Fruit fly (Drosophila melanogaster) whole organism, prepupa: ENCODE measurements around the gene Ctu2.

Experiments used
- CG11294 ChIP-seq: fragments of 200-800 bp; sonication (Bioruptor generic); IDR thresholded peaks from 2 replicates; pipeline ENCODE4 v1.3.6; 2022; ENCODE audit warnings: missing biosample characterization, missing genetic modification characterization
- CG4318 ChIP-seq: fragments of 200-800 bp; sonication (Bioruptor generic); optimal IDR thresholded peaks from 3 replicates; lab custom pipeline; 2017; ENCODE audit warnings: missing biosample characterization, mild to moderate bottlenecking, missing genetic modification characterization
- CG6276 ChIP-seq: fragments of 200-800 bp; sonication (Bioruptor generic); optimal IDR thresholded peaks from 2 replicates; lab custom pipeline; 2017; ENCODE audit warnings: missing biosample characterization, mild to moderate bottlenecking, missing genetic modification characterization
- CG9139 ChIP-seq: fragments of 200-800 bp; sonication (Bioruptor generic); optimal IDR thresholded peaks from 3 replicates; lab custom pipeline; 2017; ENCODE audit warnings: missing biosample characterization, mild to moderate bottlenecking, missing genetic modification characterization
- Eip75B ChIP-seq: fragments of 200-800 bp; sonication (Bioruptor generic); optimal IDR thresholded peaks from 3 replicates; lab custom pipeline; 2016; ENCODE audit warnings: missing biosample characterization, missing genetic modification characterization
- Lpt ChIP-seq: fragments of 200-800 bp; sonication (Bioruptor generic); optimal IDR thresholded peaks from 3 replicates; lab custom pipeline; 2016; ENCODE audit warnings: missing biosample characterization, missing genetic modification characterization
- OdsH ChIP-seq: fragments of 200-800 bp; sonication (Bioruptor generic); optimal IDR thresholded peaks from 3 replicates; lab custom pipeline; 2016; ENCODE audit warnings: missing biosample characterization, missing genetic modification characterization
- dac ChIP-seq: fragments of 200-800 bp; sonication (Bioruptor generic); optimal IDR thresholded peaks from 2 replicates; lab custom pipeline; 2017; ENCODE audit warnings: missing biosample characterization, mild to moderate bottlenecking, missing genetic modification characterization
- esn ChIP-seq: fragments of 200-800 bp; sonication (Bioruptor generic); optimal IDR thresholded peaks from 2 replicates; lab custom pipeline; 2016; ENCODE audit warnings: missing biosample characterization, mild to moderate bottlenecking, missing genetic modification characterization, moderate library complexity
- lz ChIP-seq: fragments of 200-800 bp; sonication (Bioruptor generic); optimal IDR thresholded peaks from 3 replicates; lab custom pipeline; 2016; ENCODE audit warnings: missing biosample characterization, missing genetic modification characterization
- salr ChIP-seq, 2 experiments: fragments of 200-800 bp; sonication (Bioruptor generic); optimal IDR thresholded peaks; 3 replicates each; lab custom pipeline; 2016 to 2018; ENCODE audit warnings: missing biosample characterization in 2 of 2, missing genetic modification characterization in 2 of 2, mild to moderate bottlenecking in 1 of 2
- ss ChIP-seq, 2 experiments: fragments of 200-800 bp; sonication (Bioruptor generic); optimal IDR thresholded peaks; 2 replicates in 1 of 2; 3 replicates in 1 of 2; lab custom pipeline; 2017 to 2018; ENCODE audit warnings: mild to moderate bottlenecking in 2 of 2, missing biosample characterization in 2 of 2, missing genetic modification characterization in 2 of 2, moderate library complexity in 1 of 2

dm6 chr2L:19469751-19470150, 23.3 kb downstream of the Ctu2 start:
- TF ChIP-seq CG11294 (GFP tag; lab: Robert Waterston, UW) (no peak), CG9139 (GFP tag; lab: Kevin White, UChicago) (no peak), lz (GFP tag; lab: Kevin White, UChicago) (no peak), CG6276 (GFP tag; lab: Kevin White, UChicago) (no peak), dac (GFP tag; lab: Kevin White, UChicago) (no peak), CG4318 (GFP tag; lab: Kevin White, UChicago) (no peak), Lpt (GFP tag; lab: Kevin White, UChicago) (no peak), OdsH (GFP tag; lab: Kevin White, UChicago) (no peak), esn (GFP tag; lab: Kevin White, UChicago) (no peak), ss (GFP tag; optimal IDR thresholded peaks at IDR 0.05; lab: Kevin White, UChicago) (no peak), salr (GFP tag; optimal IDR thresholded peaks at IDR 0.05; lab: Kevin White, UChicago) (no peak), Eip75B (GFP tag; lab: Kevin White, UChicago) (no peak)
